Fruit fly (Drosophila melanogaster) whole organism, embryonic: Measurements from ENCODE around the gene mRRF2.

Source experiments
- Abd-B ChIP-seq: fragments of 200-800 bp; sonication (Bioruptor generic); optimal IDR thresholded peaks from 2 replicates; lab custom pipeline; 2018; ENCODE audit warnings: missing biosample characterization, mild to moderate bottlenecking, missing genetic modification characterization, moderate library complexity
- Atf-2 ChIP-seq: fragments of 200-800 bp; sonication (Bioruptor generic); optimal IDR thresholded peaks from 2 replicates; lab custom pipeline; 2016; ENCODE audit warnings: missing biosample characterization, missing genetic modification characterization
- C15 ChIP-seq: fragments of 200-800 bp; sonication (Bioruptor generic); IDR thresholded peaks from 3 replicates; pipeline ENCODE4 v1.3.6; 2022; ENCODE audit warnings: missing biosample characterization, missing genetic modification characterization
- CG9727 ChIP-seq: fragments of 200-800 bp; sonication (Bioruptor generic); optimal IDR thresholded peaks from 3 replicates; lab custom pipeline; 2017; ENCODE audit warnings: missing biosample characterization, mild to moderate bottlenecking, missing genetic modification characterization
- Hr39 ChIP-seq: fragments of >200 bp; optimal IDR thresholded peaks from 2 replicates; lab custom pipeline; 2017
- Optix ChIP-seq: fragments of 200-800 bp; sonication (Bioruptor generic); IDR thresholded peaks from 3 replicates; pipeline ENCODE4 v1.3.6; 2022; ENCODE audit warnings: missing biosample characterization, missing genetic modification characterization
- Poxn ChIP-seq: fragments of 200-800 bp; sonication (Bioruptor generic); IDR thresholded peaks from 2 replicates; pipeline ENCODE4 v1.3.6; 2022; ENCODE audit warnings: missing biosample characterization, missing genetic modification characterization
- ab ChIP-seq: fragments of 200-800 bp; sonication (Bioruptor generic); optimal IDR thresholded peaks from 2 replicates; lab custom pipeline; 2016; ENCODE audit warnings: missing biosample characterization, missing genetic modification characterization
- hb ChIP-seq: fragments of 200-800 bp; sonication (Bioruptor generic); IDR thresholded peaks from 3 replicates; pipeline ENCODE4 v1.3.6; 2022; ENCODE audit warnings: missing biosample characterization, missing genetic modification characterization; ENCODE audit not compliant: partially characterized antibody
- shn ChIP-seq: fragments of 200-800 bp; sonication (Bioruptor generic); optimal IDR thresholded peaks from 3 replicates; lab custom pipeline; 2016; ENCODE audit warnings: missing biosample characterization, missing genetic modification characterization
- twi ChIP-seq: fragments of 200-800 bp; optimal IDR thresholded peaks from 2 replicates; lab custom pipeline; 2019; ENCODE audit warnings: missing biosample characterization, mild to moderate bottlenecking, missing genetic modification characterization, moderate library complexity
- vnd ChIP-seq: fragments of 200-800 bp; sonication (Bioruptor generic); IDR thresholded peaks from 3 replicates; pipeline ENCODE4 v1.3.6; 2022; ENCODE audit warnings: missing biosample characterization, missing genetic modification characterization; ENCODE audit not compliant: partially characterized antibody

dm6 chr3R:22663115-22663514 is 49.6 kb downstream of the mRRF2 start:
- TF ChIP-seq vnd (GFP tag; lab: Robert Waterston, UW) = no peak
- TF ChIP-seq Poxn (GFP tag; lab: Robert Waterston, UW) = no peak
- peak; percentile 37; the same call in 1 of the 3 replicates for TF ChIP-seq Optix
- peak; percentile 44 for TF ChIP-seq Abd-B (GFP tag; lab: Kevin White, UChicago)
- no peak for TF ChIP-seq shn (GFP tag; lab: Kevin White, UChicago)
- peak; percentile 55 for TF ChIP-seq CG9727 (GFP tag; lab: Kevin White, UChicago)
- no peak for TF ChIP-seq ab (GFP tag; lab: Kevin White, UChicago)
- TF ChIP-seq Atf-2 (GFP tag; lab: Kevin White, UChicago) = peak; percentile 39
- TF ChIP-seq twi = no peak
- no peak for TF ChIP-seq Hr39 (lab: Kevin White, UChicago)
- TF ChIP-seq hb (GFP tag; lab: Robert Waterston, UW) = no peak
- no peak for TF ChIP-seq C15 (GFP tag; lab: Robert Waterston, UW)
